Worm (Caenorhabditis elegans): Measurements from ENCODE around the gene F40G12.4.

The F40G12.4 gene

DNA sequence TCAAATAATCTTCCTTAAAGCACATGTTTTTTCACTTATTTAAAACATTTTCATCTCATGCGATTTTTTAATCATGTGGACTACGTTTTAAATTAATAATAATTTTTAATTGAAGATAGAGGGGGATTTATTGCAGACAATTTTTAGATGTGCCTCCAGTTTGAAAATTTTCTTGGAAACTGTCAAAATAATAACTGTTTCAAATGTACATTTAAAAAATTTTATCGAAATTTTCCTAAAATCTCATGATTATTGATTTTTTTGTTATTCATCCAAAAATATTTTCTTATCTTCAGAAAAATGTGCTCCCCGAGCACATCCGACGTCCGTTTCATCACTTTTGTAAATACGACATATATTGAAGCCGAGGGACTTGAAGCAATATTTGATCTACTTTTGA lies 11.7 kb downstream of the F40G12.4 start, which contains the start of gene sre-8:
Gene sre-8, plus strand, starts transcription at position 301 of the 400 bp plus-strand sequence.
- TF ChIP-seq elt-2 (tag; optimal IDR thresholded peaks at IDR 0.05) = no peak
- TF ChIP-seq nhr-23 (tag; optimal IDR thresholded peaks at IDR 0.05) = no peak
- TF ChIP-seq skn-1 (tag; optimal IDR thresholded peaks at IDR 0.05) = no peak
- TF ChIP-seq ama-1 (optimal IDR thresholded peaks at IDR 0.05) = no peak
- TF ChIP-seq pqm-1 (tag; optimal IDR thresholded peaks at IDR 0.05) = no peak
- TF ChIP-seq tbx-2 (tag; optimal IDR thresholded peaks at IDR 0.05) = no peak
- no peak for TF ChIP-seq elt-3 (tag; optimal IDR thresholded peaks at IDR 0.05)
- TF ChIP-seq daf-12 (tag; optimal IDR thresholded peaks at IDR 0.05) = no peak
- TF ChIP-seq nhr-28 (tag; optimal IDR thresholded peaks at IDR 0.05) = no peak
- TF ChIP-seq fkh-2 (tag; optimal IDR thresholded peaks at IDR 0.05) = no peak
- no peak for TF ChIP-seq sea-2 (GFP tag; optimal IDR thresholded peaks at IDR 0.05)
- TF ChIP-seq unc-39 (tag; optimal IDR thresholded peaks at IDR 0.05) = no peak
- no peak for TF ChIP-seq fos-1 (tag; optimal IDR thresholded peaks at IDR 0.05)
- TF ChIP-seq ceh-16 (tag; optimal IDR thresholded peaks at IDR 0.05) = no peak
- TF ChIP-seq aly-2 (tag; optimal IDR thresholded peaks at IDR 0.05) = no peak
- no peak for TF ChIP-seq hmg-11 (tag; optimal IDR thresholded peaks at IDR 0.05)
- no peak for TF ChIP-seq nhr-12 (tag; optimal IDR thresholded peaks at IDR 0.05)
- TF ChIP-seq lin-15B (tag; optimal IDR thresholded peaks at IDR 0.05) = no peak
- TF ChIP-seq zag-1 (tag; optimal IDR thresholded peaks at IDR 0.05) = no peak
- no peak for TF ChIP-seq mdl-1 (tag; optimal IDR thresholded peaks at IDR 0.05)

DNA sequence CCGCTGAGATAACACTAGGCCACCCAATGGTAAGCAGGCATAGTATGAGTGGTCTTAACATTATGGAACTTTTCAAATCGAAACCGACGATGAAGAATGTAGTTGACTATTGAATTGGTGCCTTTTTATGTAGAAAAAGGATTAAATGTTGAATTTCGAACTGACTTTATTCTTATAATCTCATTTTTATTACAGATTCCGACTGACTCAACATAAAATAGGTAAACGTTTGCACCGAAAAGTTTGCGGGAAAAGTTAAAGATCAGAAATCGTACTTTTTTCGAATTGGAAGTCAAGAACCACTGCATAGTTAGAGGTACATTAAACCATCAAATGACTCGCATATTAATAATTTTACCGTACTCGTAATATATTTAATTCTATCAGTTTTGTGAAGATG lies 14.3 kb downstream of the F40G12.4 start, which contains the start of gene K02E11.7:
Gene K02E11.7, minus strand, starts transcription at position 101 of the 400 bp plus-strand sequence.
- no peak for TF ChIP-seq nhr-67 (tag; optimal IDR thresholded peaks at IDR 0.05)
- no peak for TF ChIP-seq unc-62 (GFP tag; optimal IDR thresholded peaks at IDR 0.05)
- no peak for TF ChIP-seq daf-12 (tag; optimal IDR thresholded peaks at IDR 0.05)
- no peak for TF ChIP-seq nhr-28 (tag; optimal IDR thresholded peaks at IDR 0.05)
- no peak for TF ChIP-seq unc-39 (tag; optimal IDR thresholded peaks at IDR 0.05)

ce11 chrV:14252025-14252424 lies 16.5 kb downstream of the F40G12.4 start, which contains the start of gene K02E11.5:
TSS of gene K02E11.5 (plus strand) at chrV:14252325.
- TF ChIP-seq daf-12 (tag; optimal IDR thresholded peaks at IDR 0.05) (no peak), ceh-28 (tag; optimal IDR thresholded peaks at IDR 0.05) (no peak)

ce11 chrV:14248654-14249053 lies 19.9 kb downstream of the F40G12.4 start, which contains the start of gene K02E11.6:
TSS of gene K02E11.6 (plus strand) at chrV:14248802.
- TF ChIP-seq mml-1 (tag; optimal IDR thresholded peaks at IDR 0.05) = no peak

ce11 chrV:14248025-14248424 lies 20.5 kb downstream of the F40G12.4 start, which contains the start of gene K02E11.4:
TSS of gene K02E11.4 (minus strand) at chrV:14248125.
- TF ChIP-seq pqm-1 (tag; optimal IDR thresholded peaks at IDR 0.05) = no peak
- no peak for TF ChIP-seq elt-1 (tag; optimal IDR thresholded peaks at IDR 0.05)
- TF ChIP-seq ceh-82 (tag; optimal IDR thresholded peaks at IDR 0.05) = no peak
- TF ChIP-seq nhr-76 (tag; optimal IDR thresholded peaks at IDR 0.05) = no peak
- no peak for TF ChIP-seq elt-3 (tag; optimal IDR thresholded peaks at IDR 0.05)
- TF ChIP-seq ceh-16 (tag; optimal IDR thresholded peaks at IDR 0.05) = no peak
- TF ChIP-seq R02D3.7 (tag; optimal IDR thresholded peaks at IDR 0.05) = no peak
- TF ChIP-seq nhr-11 (tag; optimal IDR thresholded peaks at IDR 0.05) = no peak
- TF ChIP-seq snpc-4 (tag; optimal IDR thresholded peaks at IDR 0.05) = no peak
- TF ChIP-seq ceh-9 (tag; optimal IDR thresholded peaks at IDR 0.05) = no peak
- no peak for TF ChIP-seq ceh-28 (tag; optimal IDR thresholded peaks at IDR 0.05)
- TF ChIP-seq nhr-25 (tag; optimal IDR thresholded peaks at IDR 0.05) = no peak
- no peak for TF ChIP-seq nhr-237 (tag; optimal IDR thresholded peaks at IDR 0.05)
- no peak for TF ChIP-seq zag-1 (tag; optimal IDR thresholded peaks at IDR 0.05)
- no peak for TF ChIP-seq nhr-23 (tag; optimal IDR thresholded peaks at IDR 0.05)
- no peak for TF ChIP-seq ztf-11 (tag; optimal IDR thresholded peaks at IDR 0.05)
- TF ChIP-seq nhr-43 (tag; optimal IDR thresholded peaks at IDR 0.05; ENCODE audit: poor library complexity, severe bottlenecking) = no peak
- TF ChIP-seq ztf-4 (tag; optimal IDR thresholded peaks at IDR 0.05) = no peak
- TF ChIP-seq unc-39 (tag; optimal IDR thresholded peaks at IDR 0.05) = no peak
